Fruit fly (Drosophila melanogaster): ENCODE data around the gene CG14565.

CG14565 gene

dm6 chr3L:21744169-21744568 is at the start of gene CG14565:
CG14565 (minus strand) TSS chr3L:21744269.
- no peak for TF ChIP-seq CG5204 (GFP tag; optimal IDR thresholded peaks at IDR 0.05)
- no peak for TF ChIP-seq CG7101 (tag; optimal IDR thresholded peaks at IDR 0.05)
- TF ChIP-seq Hr96 (GFP tag; optimal IDR thresholded peaks at IDR 0.05) = no peak
- no peak for TF ChIP-seq CG11617 (GFP tag; optimal IDR thresholded peaks at IDR 0.05)
- TF ChIP-seq cic (GFP tag; optimal IDR thresholded peaks at IDR 0.05) = no peak
- no peak for TF ChIP-seq tj (GFP tag; optimal IDR thresholded peaks at IDR 0.05)
- no peak for TF ChIP-seq Clk (GFP tag; optimal IDR thresholded peaks at IDR 0.05)
- no peak for TF ChIP-seq bab1 (GFP tag; optimal IDR thresholded peaks at IDR 0.05)
- TF ChIP-seq toe (GFP tag; optimal IDR thresholded peaks at IDR 0.05) = no peak
- no peak for TF ChIP-seq CG7045 (GFP tag; optimal IDR thresholded peaks at IDR 0.05)
- TF ChIP-seq pad (GFP tag; optimal IDR thresholded peaks at IDR 0.05) = no peak
- TF ChIP-seq Crg-1 (GFP tag; optimal IDR thresholded peaks at IDR 0.05) = no peak
- no peak for TF ChIP-seq ovo (GFP tag; optimal IDR thresholded peaks at IDR 0.05)
- no peak for TF ChIP-seq CG1620 (GFP tag; optimal IDR thresholded peaks at IDR 0.05)
- no peak for TF ChIP-seq CG12768 (GFP tag; optimal IDR thresholded peaks at IDR 0.05)
- no peak for TF ChIP-seq Mnt (GFP tag; optimal IDR thresholded peaks at IDR 0.05)

- TF ChIP-seq CG7045 (GFP tag; optimal IDR thresholded peaks at IDR 0.05) (no peak), Mnt (GFP tag; optimal IDR thresholded peaks at IDR 0.05) (no peak), CG7101 (tag; optimal IDR thresholded peaks at IDR 0.05) (no peak), CG1620 (GFP tag; optimal IDR thresholded peaks at IDR 0.05) (no peak), tj (GFP tag; optimal IDR thresholded peaks at IDR 0.05) (no peak), Crg-1 (GFP tag; optimal IDR thresholded peaks at IDR 0.05) (no peak), cic (GFP tag; optimal IDR thresholded peaks at IDR 0.05) (no peak), kay (GFP tag; ENCODE audit: borderline replicate concordance) (no peak), Clk (GFP tag; optimal IDR thresholded peaks at IDR 0.05) (no peak), CG33017 (tag; optimal IDR thresholded peaks at IDR 0.05) (no peak), Hr96 (GFP tag; optimal IDR thresholded peaks at IDR 0.05) (no peak), ovo (GFP tag; optimal IDR thresholded peaks at IDR 0.05) (no peak)
These were observed 43.8 kb upstream of the CG14565 start for dm6 chr3L:21787883-21788282.

- TF ChIP-seq pad (GFP tag; optimal IDR thresholded peaks at IDR 0.05) = no peak
- no peak for TF ChIP-seq CG5204 (GFP tag; optimal IDR thresholded peaks at IDR 0.05)
- TF ChIP-seq tj (GFP tag; optimal IDR thresholded peaks at IDR 0.05) = no peak
- TF ChIP-seq kay (GFP tag; ENCODE audit: borderline replicate concordance) = peak; percentile 32
These were observed 29.8 kb upstream of the CG14565 start for dm6 chr3L:21773855-21774254.

- TF ChIP-seq kay (GFP tag; ENCODE audit: borderline replicate concordance) (peak; percentile 23), tj (GFP tag; optimal IDR thresholded peaks at IDR 0.05) (no peak)
These were observed 26.3 kb upstream of the CG14565 start, which contains the start of gene Syn1 for dm6 chr3L:21770328-21770727. Syn1 (minus strand) TSS chr3L:21770534.

dm6 chr3L:21769515-21769914 is 25.4 kb upstream of the CG14565 start, which contains the start of gene CG7370:
CG7370 (plus strand) TSS chr3L:21769815.
- TF ChIP-seq CG14711 (tag; optimal IDR thresholded peaks at IDR 0.05) (no peak), ovo (GFP tag; optimal IDR thresholded peaks at IDR 0.05) (no peak), pad (GFP tag; optimal IDR thresholded peaks at IDR 0.05) (no peak), tj (GFP tag; optimal IDR thresholded peaks at IDR 0.05) (no peak), CG7045 (GFP tag; optimal IDR thresholded peaks at IDR 0.05) (no peak), CG5204 (GFP tag; optimal IDR thresholded peaks at IDR 0.05) (no peak), toe (GFP tag; optimal IDR thresholded peaks at IDR 0.05) (no peak), cnc (optimal IDR thresholded peaks at IDR 0.05) (no peak), Crg-1 (GFP tag; optimal IDR thresholded peaks at IDR 0.05) (no peak), Mnt (GFP tag; optimal IDR thresholded peaks at IDR 0.05) (no peak), Clk (GFP tag; optimal IDR thresholded peaks at IDR 0.05) (no peak), bab1 (GFP tag; optimal IDR thresholded peaks at IDR 0.05) (no peak), CG11617 (GFP tag; optimal IDR thresholded peaks at IDR 0.05) (no peak), CG12768 (GFP tag; optimal IDR thresholded peaks at IDR 0.05) (no peak)

dm6 chr3L:21765931-21766330 is 21.9 kb upstream of the CG14565 start:
- TF ChIP-seq toe (GFP tag; optimal IDR thresholded peaks at IDR 0.05) (no peak), CG12768 (GFP tag; optimal IDR thresholded peaks at IDR 0.05) (no peak), tj (GFP tag; optimal IDR thresholded peaks at IDR 0.05) (no peak), Clk (GFP tag; optimal IDR thresholded peaks at IDR 0.05) (no peak), cic (GFP tag; optimal IDR thresholded peaks at IDR 0.05) (no peak), Crg-1 (GFP tag; optimal IDR thresholded peaks at IDR 0.05) (no peak), ovo (GFP tag; optimal IDR thresholded peaks at IDR 0.05) (no peak), CG5204 (GFP tag; optimal IDR thresholded peaks at IDR 0.05) (no peak), CG7101 (tag; optimal IDR thresholded peaks at IDR 0.05) (no peak), Mnt (GFP tag; optimal IDR thresholded peaks at IDR 0.05) (no peak), CG7045 (GFP tag; optimal IDR thresholded peaks at IDR 0.05) (no peak), CG1620 (GFP tag; optimal IDR thresholded peaks at IDR 0.05) (no peak), cnc (optimal IDR thresholded peaks at IDR 0.05) (no peak), CG11617 (GFP tag; optimal IDR thresholded peaks at IDR 0.05) (no peak)

dm6 chr3L:21756857-21757256 is 12.8 kb upstream of the CG14565 start, which contains the start of gene CG14564:
CG14564 (plus strand) TSS chr3L:21757157.
- no peak for TF ChIP-seq bab1 (GFP tag; optimal IDR thresholded peaks at IDR 0.05)
- no peak for TF ChIP-seq CG12768 (GFP tag; optimal IDR thresholded peaks at IDR 0.05)
- no peak for TF ChIP-seq CG33017 (tag; optimal IDR thresholded peaks at IDR 0.05)
- no peak for TF ChIP-seq CG7101 (tag; optimal IDR thresholded peaks at IDR 0.05)
- TF ChIP-seq CG1620 (GFP tag; optimal IDR thresholded peaks at IDR 0.05) = no peak
- no peak for TF ChIP-seq tj (GFP tag; optimal IDR thresholded peaks at IDR 0.05)
- TF ChIP-seq ovo (GFP tag; optimal IDR thresholded peaks at IDR 0.05) = no peak
- TF ChIP-seq Clk (GFP tag; optimal IDR thresholded peaks at IDR 0.05) = no peak
- no peak for TF ChIP-seq CG14711 (tag; optimal IDR thresholded peaks at IDR 0.05)
- no peak for TF ChIP-seq cic (GFP tag; optimal IDR thresholded peaks at IDR 0.05)

All from whole organism, adult.